Worm (Caenorhabditis elegans) whole organism, early embryonic: ENCODE results near the gene msi-1.

Source experiments
- B0310.2 ChIP-seq: sonication (generic microtip); optimal IDR thresholded peaks from 2 replicates; lab custom pipeline; 2016; ENCODE audit warnings: mild to moderate bottlenecking, missing genetic modification characterization, missing compliant biosample characterization
- F13C5.2 ChIP-seq: sonication (generic microtip); optimal IDR thresholded peaks from 2 replicates; lab custom pipeline; 2017; ENCODE audit warnings: mild to moderate bottlenecking, missing genetic modification characterization, inconsistent platforms, missing compliant biosample characterization
- aly-1 ChIP-seq: sonication (generic microtip); optimal IDR thresholded peaks from 2 replicates; lab custom pipeline; 2016; ENCODE audit warnings: missing genetic modification characterization, missing compliant biosample characterization
- ama-1 ChIP-seq: fragments of 150-350 bp; optimal IDR thresholded peaks from 2 replicates; lab custom pipeline; 2014
- ceh-13 ChIP-seq: fragments of 200-800 bp; sonication (Bioruptor generic); optimal IDR thresholded peaks from 2 replicates; lab custom pipeline; 2018; ENCODE audit warnings: mild to moderate bottlenecking, missing genetic modification characterization, missing compliant biosample characterization
- ceh-36 ChIP-seq: sonication (generic microtip); optimal IDR thresholded peaks from 2 replicates; lab custom pipeline; 2016; ENCODE audit warnings: missing genetic modification characterization, inconsistent platforms, missing compliant biosample characterization
- ets-7 ChIP-seq: sonication (generic microtip); optimal IDR thresholded peaks from 2 replicates; lab custom pipeline; 2016; ENCODE audit warnings: missing genotype, missing genetic modification characterization, missing compliant biosample characterization
- flt-1 ChIP-seq: fragments of 200-800 bp; sonication (Bioruptor generic); IDR thresholded peaks from 2 replicates; pipeline ENCODE4 v1.3.6; 2022; ENCODE audit warnings: missing genetic modification characterization, missing compliant biosample characterization
- hmbx-1 ChIP-seq: sonication (generic microtip); optimal IDR thresholded peaks from 2 replicates; lab custom pipeline; 2016; ENCODE audit warnings: mild to moderate bottlenecking, missing genetic modification characterization, missing compliant biosample characterization
- hmg-4 ChIP-seq: fragments of 200-800 bp; sonication (Bioruptor generic); optimal IDR thresholded peaks from 2 replicates; lab custom pipeline; 2018; ENCODE audit warnings: mild to moderate bottlenecking, missing genetic modification characterization, missing compliant biosample characterization
- hnd-1 ChIP-seq: sonication (generic microtip); optimal IDR thresholded peaks from 2 replicates; lab custom pipeline; 2016; ENCODE audit warnings: missing genetic modification characterization, missing compliant biosample characterization
- pes-1 ChIP-seq: fragments of 200-800 bp; sonication (Bioruptor generic); IDR thresholded peaks from 2 replicates; pipeline ENCODE4 v1.3.6; 2022; ENCODE audit warnings: missing genetic modification reagents, missing genetic modification characterization, missing compliant biosample characterization
- scrt-1 ChIP-seq: fragments of 200-800 bp; sonication (Bioruptor generic); IDR thresholded peaks from 2 replicates; pipeline ENCODE4 v1.3.6; 2022; ENCODE audit warnings: missing genetic modification characterization, missing compliant biosample characterization
- sea-1 ChIP-seq: fragments of 200-800 bp; sonication (Bioruptor generic); conservative IDR thresholded peaks from 2 replicates; pipeline ENCODE4 v1.3.6; 2022; ENCODE audit warnings: missing genetic modification characterization, missing compliant biosample characterization
- tbx-11 ChIP-seq: fragments of 200-800 bp; sonication (Bioruptor generic); IDR thresholded peaks from 2 replicates; pipeline ENCODE4 v1.3.6; 2022; ENCODE audit warnings: missing genetic modification characterization, missing compliant biosample characterization
- tbx-37 ChIP-seq: fragments of 200-800 bp; sonication (Bioruptor generic); conservative IDR thresholded peaks from 2 replicates; pipeline ENCODE4 v1.3.6; 2022; ENCODE audit warnings: missing genetic modification reagents, missing genetic modification characterization, missing compliant biosample characterization
- tra-4 ChIP-seq: sonication (generic microtip); optimal IDR thresholded peaks from 2 replicates; lab custom pipeline; 2017; ENCODE audit warnings: missing genetic modification characterization, missing compliant biosample characterization

The msi-1 gene

DNA sequence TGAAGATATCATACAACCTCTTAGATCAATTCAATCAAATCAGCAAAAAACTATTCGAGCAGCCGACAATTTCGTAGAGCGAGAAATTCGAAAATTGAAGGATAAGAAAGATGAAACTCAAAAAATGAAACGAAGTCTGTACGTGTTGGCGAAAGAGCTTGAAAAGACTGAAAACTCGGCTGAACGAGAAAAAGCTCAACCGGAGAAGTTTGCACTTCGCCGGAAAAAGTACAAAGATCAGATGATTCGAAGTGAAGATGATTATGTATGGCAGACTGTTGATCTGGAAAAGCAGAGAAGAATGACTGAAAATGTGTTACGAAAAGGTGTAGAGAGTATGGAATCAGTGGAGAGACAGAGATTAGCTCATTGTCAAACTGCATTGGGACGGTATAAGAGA, 36.9 kb upstream of the msi-1 start:
- TF ChIP-seq ets-7 = no peak
- TF ChIP-seq ceh-13 (GFP tag; lab: Kevin White, UChicago) = no peak
- no peak for TF ChIP-seq pes-1

DNA sequence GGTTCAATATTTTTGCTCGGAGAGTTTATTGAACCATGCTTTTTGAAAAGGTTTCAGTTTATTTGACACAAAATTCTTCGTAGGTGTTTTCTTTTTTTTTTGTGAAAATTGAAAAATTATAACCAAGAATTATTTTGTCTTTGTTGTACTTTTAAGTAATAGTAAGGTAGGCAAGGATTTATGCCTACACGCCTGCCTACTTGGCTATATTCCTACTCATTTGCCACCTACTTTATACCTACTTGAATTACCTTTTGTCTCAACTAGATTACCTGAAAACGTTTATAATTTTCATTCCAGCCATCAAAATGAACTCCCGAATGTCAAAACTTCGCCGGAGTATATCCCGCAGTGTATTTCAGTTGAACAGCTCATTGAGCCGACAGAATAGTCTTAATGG, 35.8 kb upstream of the msi-1 start, which contains the start of gene C36E8.4:
C36E8.4 (plus strand) TSS at position 301 of the 400 bp plus-strand sequence.
- TF ChIP-seq tra-4 (tag; lab: Kevin White, UChicago) (no peak), ama-1 (lab: Kevin White, UChicago) (no peak), hmbx-1 (tag; lab: Kevin White, UChicago) (no peak), hnd-1 (no peak), aly-1 (tag; lab: Kevin White, UChicago) (no peak), sea-1 (GFP tag; lab: Robert Waterston, UW) (no peak), F13C5.2 (tag; lab: Kevin White, UChicago) (no peak), scrt-1 (no peak), hmg-4 (no peak), ceh-13 (GFP tag; lab: Kevin White, UChicago) (no peak), flt-1 (GFP tag; lab: Robert Waterston, UW) (no peak), B0310.2 (tag; lab: Kevin White, UChicago) (no peak), ceh-36 (tag; lab: Kevin White, UChicago) (no peak), tbx-37 (GFP tag; lab: Robert Waterston, UW) (no peak)

DNA sequence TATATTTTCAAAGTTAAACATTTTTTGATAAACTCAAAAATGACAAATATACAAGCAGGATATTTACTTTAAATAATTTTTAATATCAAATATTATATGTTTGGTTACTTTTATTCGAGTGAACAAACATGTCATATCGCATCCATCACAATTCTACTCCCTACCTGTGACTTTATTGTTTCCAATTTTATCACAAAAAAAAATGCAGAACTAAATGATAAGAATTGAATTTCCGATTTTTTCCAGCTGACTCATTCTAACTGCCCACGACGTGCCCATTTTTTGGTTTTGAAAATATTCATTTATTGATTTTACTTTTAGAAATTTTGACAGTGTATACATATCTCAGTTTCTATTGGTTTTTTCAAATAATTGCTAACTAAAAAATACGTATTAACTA, 34.8 kb upstream of the msi-1 start:
- no peak for TF ChIP-seq B0310.2 (tag; lab: Kevin White, UChicago)
- no peak for TF ChIP-seq tra-4 (tag; lab: Kevin White, UChicago)
- TF ChIP-seq ceh-36 (tag; lab: Kevin White, UChicago) = no peak
- no peak for TF ChIP-seq pes-1
- TF ChIP-seq hmg-4 = no peak
- no peak for TF ChIP-seq tbx-37 (GFP tag; lab: Robert Waterston, UW)
- TF ChIP-seq F13C5.2 (tag; lab: Kevin White, UChicago) = no peak
- no peak for TF ChIP-seq hnd-1
- no peak for TF ChIP-seq ceh-13 (GFP tag; lab: Kevin White, UChicago)
- no peak for TF ChIP-seq ama-1 (lab: Kevin White, UChicago)
- no peak for TF ChIP-seq sea-1 (GFP tag; lab: Robert Waterston, UW)
- no peak for TF ChIP-seq ets-7

DNA sequence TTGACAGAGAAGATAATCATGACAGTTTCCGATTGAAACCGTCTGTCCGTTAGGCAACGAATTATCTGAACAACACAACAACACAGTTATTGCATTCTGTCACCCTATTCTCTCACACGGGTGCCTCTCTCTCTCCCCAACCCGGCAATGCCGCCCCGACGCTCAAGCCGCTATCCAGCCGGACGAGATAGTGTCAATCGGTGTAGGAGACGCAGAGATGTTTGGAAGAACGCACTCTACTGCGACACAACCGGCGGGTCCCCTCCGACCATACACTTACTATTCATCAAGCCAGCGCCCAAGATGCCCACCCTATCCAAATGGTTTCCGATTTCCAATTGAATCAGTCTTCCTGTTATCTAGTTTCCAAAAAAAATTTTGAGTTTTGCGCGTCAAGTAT, 34.0 kb upstream of the msi-1 start:
- no peak for TF ChIP-seq tbx-11
- TF ChIP-seq F13C5.2 (tag; lab: Kevin White, UChicago) = peak; percentile 31
- TF ChIP-seq scrt-1 = no peak
- no peak for TF ChIP-seq hmbx-1 (tag; lab: Kevin White, UChicago)
- peak; percentile 69 for TF ChIP-seq aly-1 (tag; lab: Kevin White, UChicago)
- no peak for TF ChIP-seq ama-1 (lab: Kevin White, UChicago)
- TF ChIP-seq ets-7 = no peak
- TF ChIP-seq hmg-4 = peak; percentile 57
- no peak for TF ChIP-seq flt-1 (GFP tag; lab: Robert Waterston, UW)
- no peak for TF ChIP-seq hnd-1
- no peak for TF ChIP-seq B0310.2 (tag; lab: Kevin White, UChicago)

DNA sequence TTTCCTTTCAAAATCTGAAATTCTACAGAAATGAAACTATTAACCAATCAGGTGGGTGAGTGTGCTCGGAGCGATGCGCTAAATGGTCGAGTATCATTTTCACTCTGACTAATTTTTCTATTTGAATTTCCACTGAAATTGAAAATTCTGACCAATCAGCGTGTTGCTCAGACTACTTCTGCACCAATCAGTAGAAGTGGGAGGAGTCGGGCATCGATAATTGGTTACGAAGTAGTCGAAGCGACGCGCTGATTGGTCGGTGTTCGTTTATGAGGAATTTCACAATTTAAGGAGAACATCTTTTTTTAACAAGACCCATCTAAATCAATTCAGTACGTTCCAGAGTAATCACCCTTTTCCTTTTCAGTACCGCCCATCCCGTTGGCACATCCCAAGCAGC, 33.0 kb upstream of the msi-1 start:
- TF ChIP-seq scrt-1 (no peak), tra-4 (tag; lab: Kevin White, UChicago) (no peak), tbx-11 (no peak), hmbx-1 (tag; lab: Kevin White, UChicago) (no peak)

DNA sequence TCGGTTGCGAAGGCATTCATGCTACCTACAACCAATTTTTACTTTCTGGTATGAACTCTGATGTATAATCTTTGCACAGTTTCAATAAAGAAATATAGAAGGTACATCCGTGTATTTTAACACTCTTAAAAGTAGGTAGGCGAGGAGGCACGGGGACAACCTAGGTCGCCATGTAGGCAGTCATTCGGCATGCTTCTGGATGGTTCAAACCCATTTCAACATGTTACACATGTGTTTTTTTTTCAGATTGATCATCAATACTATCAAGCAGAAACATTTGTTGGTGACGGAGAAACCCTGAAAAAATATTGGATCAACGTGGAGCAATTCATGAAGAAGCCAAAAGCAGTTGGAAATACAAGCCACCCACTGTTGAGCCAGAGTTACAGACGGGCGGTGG, 30.8 kb upstream of the msi-1 start:
- TF ChIP-seq ceh-36 (tag; lab: Kevin White, UChicago) (no peak), hmbx-1 (tag; lab: Kevin White, UChicago) (no peak)

DNA sequence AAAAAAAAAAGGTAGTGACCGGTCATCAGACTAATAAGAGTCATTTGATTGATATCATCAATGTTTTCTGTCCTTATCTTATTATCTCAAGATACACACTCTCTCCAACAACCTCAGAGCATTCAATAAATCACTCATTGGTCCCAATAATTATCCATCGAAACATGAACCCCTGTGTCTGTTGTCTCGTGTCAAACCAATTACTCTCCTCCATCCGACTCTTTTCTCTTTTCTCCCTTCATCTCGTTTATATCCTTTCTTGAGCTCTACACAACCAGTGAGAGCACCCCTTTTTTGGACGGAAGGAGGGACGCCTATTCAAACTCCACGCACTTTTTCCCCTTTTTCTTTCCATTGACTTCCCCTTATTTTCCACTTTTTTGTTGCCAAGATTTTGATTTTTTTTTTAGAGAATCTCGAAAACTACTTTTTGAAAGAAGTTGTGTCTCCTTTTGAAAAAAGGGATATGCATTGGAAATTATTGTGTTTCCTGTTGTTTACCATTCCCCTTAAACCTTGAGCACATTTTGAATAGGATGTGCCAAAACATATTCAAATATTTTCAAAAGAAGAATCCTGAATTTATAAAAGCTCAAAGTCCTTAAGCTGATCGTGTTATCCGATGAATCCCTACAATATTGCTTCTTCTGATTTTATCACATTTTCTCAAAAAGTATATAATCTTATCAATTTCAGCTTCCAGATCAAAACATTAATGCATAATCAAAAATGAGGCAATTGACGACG, 29.4 kb upstream of the msi-1 start, which contains the start of gene pxd-1:
pxd-1 (plus strand) TSS at position 697 of the 747 bp plus-strand sequence.
- TF ChIP-seq flt-1 (GFP tag; lab: Robert Waterston, UW) (no peak), aly-1 (tag; lab: Kevin White, UChicago) (no peak), sea-1 (GFP tag; lab: Robert Waterston, UW) (no peak), tbx-37 (GFP tag; lab: Robert Waterston, UW) (no peak)

DNA sequence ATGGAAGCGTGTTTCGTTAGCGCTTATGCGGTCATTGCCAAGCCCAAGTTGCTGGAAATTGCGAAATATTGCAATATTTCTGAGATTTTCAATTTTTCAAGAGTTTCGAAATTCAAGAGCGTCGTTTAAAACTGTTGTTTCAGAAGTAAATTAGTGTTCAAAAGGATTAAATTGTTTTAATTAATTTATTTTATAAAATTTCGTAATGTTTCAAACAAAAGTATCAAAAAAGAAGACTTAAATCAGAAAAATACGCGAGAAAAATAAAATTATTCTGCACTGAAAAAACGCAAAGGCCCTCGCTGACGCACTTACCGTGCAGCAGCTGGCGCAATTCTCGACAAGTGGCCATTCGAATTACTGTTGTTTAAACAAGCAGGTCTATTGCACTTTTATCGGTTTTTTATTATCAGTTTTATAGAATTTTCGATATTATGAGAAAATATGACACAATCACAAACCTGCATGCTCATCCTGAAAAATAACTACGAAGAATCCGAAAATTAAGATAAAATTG, 27.9 kb upstream of the msi-1 start, which contains the start of gene tif-1A:
tif-1A (minus strand) TSS at position 51 of the 517 bp plus-strand sequence.
- no peak for TF ChIP-seq flt-1 (GFP tag; lab: Robert Waterston, UW)
- TF ChIP-seq pes-1 = 0 out of 2 replicates have a peak, but pooled peaks have one; percentile 41
- TF ChIP-seq tbx-11 = 0 out of 2 replicates have a peak, but pooled peaks have one; percentile 33
- TF ChIP-seq sea-1 (GFP tag; lab: Robert Waterston, UW) = 0 out of 2 replicates have a peak, but pooled peaks have one; percentile 35
- peak; percentile 14 for TF ChIP-seq ceh-36 (tag; lab: Kevin White, UChicago)
- TF ChIP-seq F13C5.2 (tag; lab: Kevin White, UChicago) = peak; percentile 85
- TF ChIP-seq ceh-13 (GFP tag; lab: Kevin White, UChicago) = no peak
